Worm (Caenorhabditis elegans) whole organism, L4 larva: ENCODE results near the gene nhr-51.

Experiments
- F10B5.3 ChIP-seq: sonication (generic microtip); optimal IDR thresholded peaks from 2 replicates; lab custom pipeline; 2016; ENCODE audit warnings: mild to moderate bottlenecking, missing genetic modification characterization, missing compliant biosample characterization
- F44E2.7 ChIP-seq: fragments of 200-800 bp; sonication (Bioruptor generic); IDR thresholded peaks from 2 replicates; pipeline ENCODE4 v2.1.2; 2022; ENCODE audit warnings: missing genetic modification characterization, missing compliant biosample characterization
- R02D3.7 ChIP-seq: fragments of 150-350 bp; sonication (generic microtip); optimal IDR thresholded peaks from 3 replicates; lab custom pipeline; 2014; ENCODE audit warnings: missing biosample characterization, missing genetic modification characterization
- T26A8.4 ChIP-seq: fragments of 200-800 bp; sonication (Bioruptor generic); IDR thresholded peaks from 2 replicates; pipeline ENCODE4 v1.3.6; 2022; ENCODE audit warnings: missing genetic modification characterization, missing compliant biosample characterization
- Y48G9A.11 ChIP-seq: fragments of 200-800 bp; sonication (Bioruptor generic); IDR thresholded peaks from 2 replicates; pipeline ENCODE4 v1.3.6; 2022; ENCODE audit warnings: missing genetic modification reagents, missing genetic modification characterization, missing compliant biosample characterization
- Y5F2A.4 ChIP-seq: fragments of 200-800 bp; sonication (Bioruptor generic); optimal IDR thresholded peaks from 2 replicates; lab custom pipeline; 2018; ENCODE audit warnings: mild to moderate bottlenecking, missing genetic modification characterization, missing compliant biosample characterization
- Y75B8A.6 ChIP-seq: fragments of 200-800 bp; sonication (Bioruptor generic); IDR thresholded peaks from 2 replicates; pipeline ENCODE4 v1.3.6; 2022; ENCODE audit warnings: missing genetic modification reagents, missing genetic modification characterization, missing compliant biosample characterization
- ZK337.2 ChIP-seq: fragments of 200-800 bp; sonication (Bioruptor generic); IDR thresholded peaks from 2 replicates; pipeline ENCODE4 v1.3.6; 2022; ENCODE audit warnings: missing genetic modification reagents, missing genetic modification characterization, missing compliant biosample characterization
- aha-1 ChIP-seq: fragments of 150-350 bp; peaks from one replicate; lab custom pipeline; 2014; ENCODE audit warnings: missing biosample characterization, missing genetic modification characterization
- aly-2 ChIP-seq: sonication (generic microtip); optimal IDR thresholded peaks from 2 replicates; lab custom pipeline; 2018; ENCODE audit warnings: missing biosample characterization, missing genetic modification characterization
- ama-1 ChIP-seq: fragments of 150-350 bp; optimal IDR thresholded peaks from 2 replicates; lab custom pipeline; 2014; ENCODE audit warnings: inconsistent platforms, mixed read lengths
- attf-4 ChIP-seq: sonication (generic microtip); optimal IDR thresholded peaks from 3 replicates; lab custom pipeline; 2017; ENCODE audit warnings: missing biosample characterization, missing genetic modification characterization
- ceh-20 ChIP-seq: fragments of 200-800 bp; sonication (Bioruptor generic); IDR thresholded peaks from 2 replicates; pipeline ENCODE4 v1.3.6; 2022; ENCODE audit warnings: missing genetic modification reagents, missing genetic modification characterization, missing compliant biosample characterization
- ceh-62 ChIP-seq: sonication (generic microtip); optimal IDR thresholded peaks from 2 replicates; lab custom pipeline; 2017; ENCODE audit warnings: missing biosample characterization, missing genetic modification characterization
- ctbp-1 ChIP-seq: fragments of 200-800 bp; sonication (Bioruptor generic); IDR thresholded peaks from 2 replicates; pipeline ENCODE4 v1.3.6; 2022; ENCODE audit warnings: missing genetic modification reagents, missing genetic modification characterization, missing compliant biosample characterization
- daf-12 ChIP-seq: fragments of 150-350 bp; optimal IDR thresholded peaks from 2 replicates; lab custom pipeline; 2014; ENCODE audit warnings: missing biosample characterization, missing genetic modification reagents, missing genetic modification characterization
- daf-16 ChIP-seq, 3 experiments: sonication (generic microtip); optimal IDR thresholded peaks; 2 replicates each; lab custom pipeline; 2016 to 2017; ENCODE audit warnings: missing genetic modification characterization in 3 of 3, missing genetic modification reagents in 3 of 3, mild to moderate bottlenecking in 2 of 3, missing compliant biosample characterization in 2 of 3, missing biosample characterization in 1 of 3, moderate library complexity in 1 of 3
- daf-19 ChIP-seq: fragments of 200-800 bp; sonication (Bioruptor generic); conservative IDR thresholded peaks from 2 replicates; pipeline ENCODE4 v1.3.6; 2022; ENCODE audit warnings: missing genetic modification characterization, missing compliant biosample characterization
- dmd-8 ChIP-seq: fragments of 200-800 bp; sonication (Bioruptor generic); IDR thresholded peaks from 2 replicates; pipeline ENCODE4 v1.3.6; 2022; ENCODE audit warnings: missing genetic modification characterization, missing compliant biosample characterization
- dmd-9 ChIP-seq: fragments of 200-800 bp; sonication (Bioruptor generic); IDR thresholded peaks from 2 replicates; pipeline ENCODE4 v1.3.6; 2022; ENCODE audit warnings: missing genetic modification reagents, missing genetic modification characterization, missing compliant biosample characterization
- dpl-1 ChIP-seq: fragments of 150-350 bp; optimal IDR thresholded peaks from 2 replicates; lab custom pipeline; 2014; ENCODE audit warnings: missing biosample characterization, missing genetic modification reagents, missing genetic modification characterization
- gei-8 ChIP-seq: fragments of 200-800 bp; sonication (Bioruptor generic); optimal IDR thresholded peaks from 2 replicates; lab custom pipeline; 2018; ENCODE audit warnings: mild to moderate bottlenecking, missing genetic modification characterization, missing compliant biosample characterization
- hif-1 ChIP-seq, 2 experiments: sonication (generic microtip); optimal IDR thresholded peaks; 2 replicates each; lab custom pipeline; 2016 to 2017; ENCODE audit warnings: missing compliant biosample characterization in 2 of 2, missing genetic modification characterization in 2 of 2, missing genetic modification reagents in 2 of 2, missing genotype in 2 of 2, mild to moderate bottlenecking in 1 of 2
- hlh-11 ChIP-seq: fragments of 200-800 bp; sonication (Bioruptor generic); optimal IDR thresholded peaks from 2 replicates; lab custom pipeline; 2018; ENCODE audit warnings: mild to moderate bottlenecking, missing genetic modification characterization, missing compliant biosample characterization
- hlh-30 ChIP-seq: sonication (generic microtip); optimal IDR thresholded peaks from 2 replicates; lab custom pipeline; 2017; ENCODE audit warnings: antibody characterized with exemption, mild to moderate bottlenecking, missing genetic modification characterization, missing compliant biosample characterization; ENCODE audit not compliant: insufficient read depth
- hmg-1.1 ChIP-seq: fragments of 200-800 bp; sonication (Bioruptor generic); IDR thresholded peaks from 2 replicates; pipeline ENCODE4 v1.3.6; 2022; ENCODE audit warnings: missing genetic modification reagents, missing genetic modification characterization, missing compliant biosample characterization
- jun-1 ChIP-seq: fragments of 150-350 bp; optimal IDR thresholded peaks from 2 replicates; lab custom pipeline; 2014; ENCODE audit warnings: missing biosample characterization, missing genetic modification reagents, missing genetic modification characterization
- lin-15B ChIP-seq: fragments of 150-350 bp; sonication (generic microtip); optimal IDR thresholded peaks from 3 replicates; lab custom pipeline; 2014; ENCODE audit warnings: missing biosample characterization, missing genetic modification characterization
- lsy-2 ChIP-seq, 2 experiments: fragments of 150-350 bp in 1 of 2; sonication (generic microtip) in 1 of 2; optimal IDR thresholded peaks; 2 replicates each; lab custom pipeline; 2014 to 2017; ENCODE audit warnings: missing biosample characterization in 2 of 2, missing genetic modification characterization in 2 of 2
- mdl-1 ChIP-seq, 2 experiments: fragments of 150-350 bp in 1 of 2; sonication (generic microtip) in 1 of 2; optimal IDR thresholded peaks; 2 replicates each; lab custom pipeline; 2014 to 2017; ENCODE audit warnings: missing biosample characterization in 2 of 2, missing genetic modification characterization in 2 of 2
- nhr-10 ChIP-seq: fragments of 150-350 bp; optimal IDR thresholded peaks from 2 replicates; lab custom pipeline; 2014; ENCODE audit warnings: missing biosample characterization, missing genetic modification characterization
- nhr-111 ChIP-seq: fragments of 200-800 bp; sonication (Bioruptor generic); optimal IDR thresholded peaks from 2 replicates; lab custom pipeline; 2018; ENCODE audit warnings: mild to moderate bottlenecking, missing genetic modification characterization, missing compliant biosample characterization
- nhr-6 ChIP-seq: fragments of 150-350 bp; optimal IDR thresholded peaks from 2 replicates; lab custom pipeline; 2014; ENCODE audit warnings: missing biosample characterization, missing genetic modification characterization
- nhr-76 ChIP-seq: fragments of 150-350 bp; optimal IDR thresholded peaks from 2 replicates; lab custom pipeline; 2014; ENCODE audit warnings: missing biosample characterization, missing genetic modification characterization
- pqm-1 ChIP-seq: sonication (generic microtip); optimal IDR thresholded peaks from 2 replicates; lab custom pipeline; 2017; ENCODE audit warnings: missing biosample characterization, missing genetic modification characterization
- rbr-2 ChIP-seq: sonication (generic microtip); optimal IDR thresholded peaks from 2 replicates; lab custom pipeline; 2016; ENCODE audit warnings: missing genotype, missing genetic modification characterization, missing compliant biosample characterization
- skn-1 ChIP-seq: fragments of 150-350 bp; optimal IDR thresholded peaks from 2 replicates; lab custom pipeline; 2014; ENCODE audit warnings: missing biosample characterization, missing genetic modification characterization
- snpc-1.2 ChIP-seq: fragments of 200-800 bp; sonication (Bioruptor generic); IDR thresholded peaks from 2 replicates; pipeline ENCODE4 v1.3.6; 2022; ENCODE audit warnings: missing genetic modification reagents, missing genetic modification characterization, missing compliant biosample characterization
- snpc-4 ChIP-seq: fragments of 150-350 bp; optimal IDR thresholded peaks from 2 replicates; lab custom pipeline; 2014; ENCODE audit warnings: missing biosample characterization, missing genetic modification characterization
- spr-3 ChIP-seq: fragments of 200-800 bp; sonication (Bioruptor generic); optimal IDR thresholded peaks from 2 replicates; lab custom pipeline; 2018; ENCODE audit warnings: mild to moderate bottlenecking, missing genetic modification characterization, missing compliant biosample characterization
- tag-97 ChIP-seq: fragments of 200-800 bp; sonication (Bioruptor generic); IDR thresholded peaks from 2 replicates; pipeline ENCODE4 v1.3.6; 2022; ENCODE audit warnings: missing genetic modification characterization, missing compliant biosample characterization
- tra-1 ChIP-seq: fragments of 200-800 bp; sonication (Bioruptor generic); IDR thresholded peaks from 2 replicates; pipeline ENCODE4 v1.3.6; 2022; ENCODE audit warnings: missing genetic modification reagents, missing genetic modification characterization, missing compliant biosample characterization
- vab-7 ChIP-seq: fragments of 200-800 bp; sonication (Bioruptor generic); IDR thresholded peaks from 2 replicates; pipeline ENCODE4 v1.3.6; 2022; ENCODE audit warnings: missing genetic modification reagents, missing genetic modification characterization, missing compliant biosample characterization
- zfp-3 ChIP-seq: fragments of 200-800 bp; sonication (Bioruptor generic); conservative IDR thresholded peaks from 2 replicates; pipeline ENCODE4 v1.3.6; 2022; ENCODE audit warnings: missing genetic modification reagents, missing genetic modification characterization, missing compliant biosample characterization
- zip-11 ChIP-seq: fragments of 200-800 bp; sonication (Bioruptor generic); IDR thresholded peaks from 2 replicates; pipeline ENCODE4 v1.3.6; 2022; ENCODE audit warnings: missing genetic modification characterization, missing compliant biosample characterization
- zip-2 ChIP-seq: fragments of 150-350 bp; optimal IDR thresholded peaks from 2 replicates; lab custom pipeline; 2014; ENCODE audit warnings: missing biosample characterization, missing genetic modification characterization
- ztf-11 ChIP-seq: fragments of 150-350 bp; optimal IDR thresholded peaks from 2 replicates; lab custom pipeline; 2014; ENCODE audit warnings: missing biosample characterization, missing genetic modification characterization

nhr-51 gene

DNA sequence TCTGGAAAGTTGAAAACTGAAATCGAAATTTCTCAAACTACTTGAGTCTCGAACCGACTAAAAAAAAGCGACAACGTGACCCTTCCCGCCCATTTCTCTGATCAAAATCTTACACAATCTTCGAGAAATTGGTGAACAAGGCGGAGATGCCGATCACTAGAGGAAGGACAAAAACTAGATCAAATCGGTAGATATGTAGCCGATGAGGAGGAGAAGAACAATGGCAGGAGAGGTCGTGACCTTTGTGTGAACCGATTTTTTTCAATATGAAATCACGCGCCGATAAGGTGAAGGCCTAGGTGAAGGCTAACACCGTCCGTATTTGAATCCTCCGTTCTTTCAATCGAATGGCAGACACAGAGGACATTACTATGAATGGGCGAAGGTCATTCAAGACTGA, 12.8 kb upstream of the nhr-51 start (continued):
- peak; percentile 55 for TF ChIP-seq hlh-30 (tag; lab: Kevin White, UChicago)

DNA sequence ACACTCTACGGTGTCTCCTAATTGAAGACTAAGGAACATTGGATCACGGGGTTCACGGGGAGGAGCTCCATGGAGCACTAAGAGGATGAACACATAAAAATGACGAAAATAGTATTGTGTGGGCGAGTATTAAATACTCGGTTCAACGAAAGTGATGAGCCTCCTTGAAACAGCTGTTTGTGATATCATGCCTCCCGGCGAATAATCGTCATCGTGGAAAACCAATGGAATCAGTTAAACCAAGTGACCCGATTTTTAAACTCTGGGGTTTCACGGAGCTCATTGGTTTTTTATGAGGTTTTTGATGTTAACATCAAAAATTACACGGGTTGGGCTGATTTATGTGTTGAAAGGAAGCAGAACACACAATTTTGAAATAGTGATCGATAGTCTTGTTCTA, 12.2 kb upstream of the nhr-51 start:
- 0 out of 2 replicates have a peak, but pooled peaks have one; percentile 32 for TF ChIP-seq tra-1 (GFP tag; lab: Robert Waterston, UW)
- no peak for TF ChIP-seq Y5F2A.4 (GFP tag; lab: Kevin White, UChicago)
- peak; percentile 80 for TF ChIP-seq aha-1
- peak; percentile 17; the same call in 1 of the 2 replicates for TF ChIP-seq T26A8.4 (GFP tag; lab: Robert Waterston, UW)
- no peak for TF ChIP-seq F44E2.7 (GFP tag; lab: Robert Waterston, UW)

ce11 chrV:15664053-15664661, 9.7 kb upstream of the nhr-51 start:
- TF ChIP-seq rbr-2 (tag; lab: Kevin White, UChicago), result no peak
- no peak for TF ChIP-seq spr-3 (GFP tag; lab: Kevin White, UChicago)
- TF ChIP-seq jun-1, result no peak
- peak; percentile 71 for TF ChIP-seq hlh-11 (tag; lab: Kevin White, UChicago)
- no peak; the same call in 1 of the 2 replicates for TF ChIP-seq hmg-1.1 (GFP tag; lab: Robert Waterston, UW)
- no peak for TF ChIP-seq Y48G9A.11 (GFP tag; lab: Robert Waterston, UW)
- TF ChIP-seq daf-12 (tag; lab: Kevin White, UChicago), result no peak
- no peak for TF ChIP-seq R02D3.7 (tag; lab: Kevin White, UChicago)
- TF ChIP-seq nhr-111 (GFP tag; lab: Kevin White, UChicago), result no peak
- peak in 1 of 2 experiments; percentile 36 for TF ChIP-seq mdl-1 (tag; optimal IDR thresholded peaks at IDR 0.05; lab: Kevin White, UChicago)
- no peak for TF ChIP-seq ceh-62 (tag; lab: Kevin White, UChicago)
- no peak for TF ChIP-seq zfp-3 (GFP tag; lab: Robert Waterston, UW)
- no peak for TF ChIP-seq tag-97 (GFP tag; lab: Robert Waterston, UW)
- TF ChIP-seq ztf-11 (tag; lab: Kevin White, UChicago), result no peak
- TF ChIP-seq dmd-8 (GFP tag; lab: Robert Waterston, UW), result no peak
- TF ChIP-seq dpl-1 (GFP tag; lab: Kevin White, UChicago), result no peak
- no peak for TF ChIP-seq tra-1 (GFP tag; lab: Robert Waterston, UW)
- no peak for TF ChIP-seq zip-11
- no peak for TF ChIP-seq daf-16 (GFP tag; optimal IDR thresholded peaks at IDR 0.05; lab: Kevin White, UChicago)
- TF ChIP-seq daf-16 (tag; optimal IDR thresholded peaks at IDR 0.05; lab: Kevin White, UChicago), result peak; percentile 30
- no peak for TF ChIP-seq snpc-1.2 (GFP tag; lab: Robert Waterston, UW)
- no peak for TF ChIP-seq ZK337.2 (GFP tag; lab: Robert Waterston, UW)
- TF ChIP-seq zip-2 (tag; lab: Kevin White, UChicago), result no peak
- no peak for TF ChIP-seq nhr-10 (tag; lab: Kevin White, UChicago)
- TF ChIP-seq snpc-4 (tag; lab: Kevin White, UChicago), result no peak
- 0 out of 2 replicates have a peak, but pooled peaks have one; percentile 40 for TF ChIP-seq ctbp-1 (GFP tag; lab: Robert Waterston, UW)
- TF ChIP-seq daf-19 (GFP tag; lab: Robert Waterston, UW), result no peak
- no peak for TF ChIP-seq attf-4 (tag; lab: Kevin White, UChicago)
- TF ChIP-seq Y75B8A.6 (GFP tag; lab: Robert Waterston, UW), result no peak
- peak in 1 of 2 experiments; percentile 26 for TF ChIP-seq hif-1 (tag; optimal IDR thresholded peaks at IDR 0.05; lab: Kevin White, UChicago)
- no peak for TF ChIP-seq skn-1 (tag; lab: Kevin White, UChicago)
- TF ChIP-seq pqm-1 (tag; lab: Kevin White, UChicago), result peak; percentile 1
- TF ChIP-seq F10B5.3 (tag; lab: Kevin White, UChicago), result no peak
- no peak for TF ChIP-seq nhr-76 (tag; lab: Kevin White, UChicago)
- TF ChIP-seq lin-15B (tag; lab: Kevin White, UChicago), result no peak
- TF ChIP-seq aly-2 (tag; lab: Kevin White, UChicago), result no peak
- TF ChIP-seq ceh-20 (GFP tag; lab: Robert Waterston, UW), result no peak
- no peak for TF ChIP-seq gei-8 (GFP tag; lab: Kevin White, UChicago)
- peak; percentile 41 for TF ChIP-seq nhr-6 (tag; lab: Kevin White, UChicago)
- peak in 1 of 2 experiments; percentile 42 for TF ChIP-seq lsy-2 (tag; optimal IDR thresholded peaks at IDR 0.05; lab: Kevin White, UChicago)
- no peak for TF ChIP-seq F44E2.7 (GFP tag; lab: Robert Waterston, UW)
- TF ChIP-seq ama-1 (lab: Kevin White, UChicago), result no peak
- no peak for TF ChIP-seq vab-7 (GFP tag; lab: Robert Waterston, UW)
- TF ChIP-seq dmd-9 (GFP tag; lab: Robert Waterston, UW), result no peak
- peak; percentile 73 for TF ChIP-seq hlh-30 (tag; lab: Kevin White, UChicago)
